Worm (Caenorhabditis elegans) whole organism, young adult: ENCODE data around the gene got-2.2.

ENCODE experiments used
- B0261.1 ChIP-seq: sonication (generic microtip); optimal IDR thresholded peaks from 2 replicates; lab custom pipeline; 2016; ENCODE audit warnings: mild to moderate bottlenecking, missing genetic modification characterization, moderate library complexity, missing compliant biosample characterization
- F49E8.2 ChIP-seq: sonication (generic microtip); optimal IDR thresholded peaks from 3 replicates; lab custom pipeline; 2017; ENCODE audit warnings: missing genetic modification characterization, mild to moderate bottlenecking, missing compliant biosample characterization, antibody characterized with exemption, moderate library complexity; ENCODE audit not compliant: insufficient read depth
- F57C9.4 ChIP-seq: sonication (generic microtip); optimal IDR thresholded peaks from 2 replicates; lab custom pipeline; 2017; ENCODE audit warnings: mild to moderate bottlenecking, missing genetic modification characterization, missing compliant biosample characterization
- T26A5.8 ChIP-seq: sonication (generic microtip); optimal IDR thresholded peaks from 2 replicates; lab custom pipeline; 2016; ENCODE audit warnings: missing genetic modification characterization, missing compliant biosample characterization
- Y53F4B.3 ChIP-seq: fragments of 200-800 bp; sonication (Bioruptor generic); IDR thresholded peaks from 2 replicates; pipeline ENCODE4 v1.3.6; 2022; ENCODE audit warnings: missing genetic modification reagents, missing genetic modification characterization, missing compliant biosample characterization
- Y53G8AR.9 ChIP-seq: fragments of 200-800 bp; sonication (Bioruptor generic); conservative IDR thresholded peaks from 2 replicates; pipeline ENCODE4 v1.3.6; 2022; ENCODE audit warnings: missing genetic modification reagents, missing genetic modification characterization, missing compliant biosample characterization
- Y56A3A.18 ChIP-seq: fragments of 200-800 bp; sonication (Bioruptor generic); IDR thresholded peaks from 2 replicates; pipeline ENCODE4 v1.3.6; 2022; ENCODE audit warnings: missing genetic modification reagents, missing genetic modification characterization, missing compliant biosample characterization
- akir-1 ChIP-seq: fragments of 200-800 bp; sonication (Bioruptor generic); optimal IDR thresholded peaks from 2 replicates; lab custom pipeline; 2018; ENCODE audit warnings: mild to moderate bottlenecking, missing genetic modification characterization, moderate library complexity, missing compliant biosample characterization
- atf-7 ChIP-seq: sonication (generic microtip); optimal IDR thresholded peaks from 2 replicates; lab custom pipeline; 2017; ENCODE audit warnings: mild to moderate bottlenecking, missing genetic modification characterization, missing compliant biosample characterization
- ccch-3 ChIP-seq: fragments of 200-800 bp; sonication (Bioruptor generic); optimal IDR thresholded peaks from 2 replicates; lab custom pipeline; 2018; ENCODE audit warnings: mild to moderate bottlenecking, missing genetic modification characterization, missing compliant biosample characterization
- cebp-1 ChIP-seq, 2 experiments: fragments of 200-800 bp in 1 of 2; sonication (Bioruptor generic) in 1 of 2; sonication (generic microtip) in 1 of 2; IDR thresholded peaks in 1 of 2; optimal IDR thresholded peaks in 1 of 2; 2 replicates each; pipeline versions ENCODE4 v1.3.6 to Lab custom; 2017 to 2022; ENCODE audit warnings: missing compliant biosample characterization in 2 of 2, missing genetic modification characterization in 2 of 2, mild to moderate bottlenecking in 1 of 2, missing genetic modification reagents in 1 of 2, moderate library complexity in 1 of 2
- ceh-100 ChIP-seq: fragments of 200-800 bp; sonication (Bioruptor generic); IDR thresholded peaks from 2 replicates; pipeline ENCODE4 v1.3.6; 2022; ENCODE audit warnings: missing genetic modification reagents, missing genetic modification characterization, missing compliant biosample characterization
- ceh-27 ChIP-seq: fragments of 200-800 bp; sonication (Bioruptor generic); optimal IDR thresholded peaks from 2 replicates; lab custom pipeline; 2018; ENCODE audit warnings: mild to moderate bottlenecking, missing genetic modification characterization, moderate library complexity, missing compliant biosample characterization
- chd-7 ChIP-seq: sonication (generic microtip); optimal IDR thresholded peaks from 2 replicates; lab custom pipeline; 2016; ENCODE audit warnings: mild to moderate bottlenecking, missing genetic modification characterization, moderate library complexity, missing compliant biosample characterization
- dox-1 ChIP-seq: fragments of 200-800 bp; sonication (Bioruptor generic); IDR thresholded peaks from 2 replicates; pipeline ENCODE4 v1.3.6; 2022; ENCODE audit warnings: missing genetic modification reagents, missing genetic modification characterization, missing compliant biosample characterization
- dpff-1 ChIP-seq: sonication (generic microtip); optimal IDR thresholded peaks from 2 replicates; lab custom pipeline; 2017; ENCODE audit warnings: mild to moderate bottlenecking, missing genetic modification characterization, missing compliant biosample characterization
- gei-17 ChIP-seq: fragments of 200-800 bp; sonication (Bioruptor generic); optimal IDR thresholded peaks from 2 replicates; lab custom pipeline; 2018; ENCODE audit warnings: mild to moderate bottlenecking, missing genetic modification characterization, missing compliant biosample characterization
- hlh-26 ChIP-seq: fragments of 200-800 bp; sonication (Bioruptor generic); conservative IDR thresholded peaks from 2 replicates; pipeline ENCODE4 v1.3.6; 2022; ENCODE audit warnings: missing genetic modification reagents, missing genetic modification characterization, missing compliant biosample characterization
- hsf-1 ChIP-seq: fragments of 200-800 bp; sonication (Bioruptor generic); IDR thresholded peaks from 2 replicates; pipeline ENCODE4 v1.3.6; 2022; ENCODE audit warnings: missing genetic modification reagents, missing genetic modification characterization, missing compliant biosample characterization
- lsl-1 ChIP-seq: fragments of 200-800 bp; sonication (Bioruptor generic); optimal IDR thresholded peaks from 2 replicates; lab custom pipeline; 2018; ENCODE audit warnings: mild to moderate bottlenecking, missing genetic modification characterization, moderate library complexity, missing compliant biosample characterization
- lsy-27 ChIP-seq: sonication (generic microtip); optimal IDR thresholded peaks from 2 replicates; lab custom pipeline; 2017; ENCODE audit warnings: missing genetic modification characterization, mild to moderate bottlenecking, missing compliant biosample characterization, antibody characterized with exemption, missing genotype, borderline replicate concordance; ENCODE audit not compliant: insufficient read depth
- nfya-1 ChIP-seq: sonication (generic microtip); optimal IDR thresholded peaks from 2 replicates; lab custom pipeline; 2017; ENCODE audit warnings: antibody characterized with exemption, missing compliant biosample characterization, missing genetic modification characterization, borderline replicate concordance; ENCODE audit not compliant: insufficient read depth
- nhr-80 ChIP-seq: sonication (generic microtip); optimal IDR thresholded peaks from 2 replicates; lab custom pipeline; 2016; ENCODE audit warnings: missing genetic modification characterization, missing compliant biosample characterization
- nhr-90 ChIP-seq: sonication (generic microtip); optimal IDR thresholded peaks from 2 replicates; lab custom pipeline; 2016; ENCODE audit warnings: missing genotype, mild to moderate bottlenecking, missing genetic modification characterization, missing compliant biosample characterization
- pbrm-1 ChIP-seq: fragments of 200-800 bp; sonication (Bioruptor generic); IDR thresholded peaks from 2 replicates; pipeline ENCODE4 v1.3.6; 2022; ENCODE audit warnings: missing genetic modification reagents, missing genetic modification characterization, missing compliant biosample characterization
- pha-4 ChIP-seq: fragments of 150-350 bp; sonication (generic microtip); optimal IDR thresholded peaks from 2 replicates; lab custom pipeline; 2014; ENCODE audit warnings: missing biosample characterization, missing genetic modification reagents, missing genetic modification characterization
- rcor-1 ChIP-seq: fragments of 200-800 bp; sonication (Bioruptor generic); IDR thresholded peaks from 2 replicates; pipeline ENCODE4 v1.3.6; 2022; ENCODE audit warnings: missing genetic modification reagents, missing genetic modification characterization, missing compliant biosample characterization
- sdz-38 ChIP-seq: sonication (generic microtip); optimal IDR thresholded peaks from 2 replicates; lab custom pipeline; 2016; ENCODE audit warnings: missing genotype, missing genetic modification characterization, missing compliant biosample characterization
- snpc-1.1 ChIP-seq: sonication (generic microtip); optimal IDR thresholded peaks from 2 replicates; lab custom pipeline; 2017; ENCODE audit warnings: missing genetic modification characterization, mild to moderate bottlenecking, missing compliant biosample characterization, antibody characterized with exemption, moderate library complexity, missing genotype, missing genetic modification reagents; ENCODE audit not compliant: insufficient read depth
- sptf-2 ChIP-seq: fragments of 200-800 bp; sonication (Bioruptor generic); optimal IDR thresholded peaks from 2 replicates; lab custom pipeline; 2018; ENCODE audit warnings: mild to moderate bottlenecking, missing genetic modification characterization, missing compliant biosample characterization
- tbx-9 ChIP-seq: sonication (generic microtip); optimal IDR thresholded peaks from 2 replicates; lab custom pipeline; 2016; ENCODE audit warnings: borderline replicate concordance, missing genetic modification characterization, inconsistent platforms, missing compliant biosample characterization
- unc-62 ChIP-seq: fragments of 150-350 bp; optimal IDR thresholded peaks from 2 replicates; lab custom pipeline; 2014; ENCODE audit warnings: missing biosample characterization, missing genetic modification reagents, missing genetic modification characterization
- ztf-25 ChIP-seq: fragments of 200-800 bp; sonication (Bioruptor generic); IDR thresholded peaks from 2 replicates; pipeline ENCODE4 v1.3.6; 2022; ENCODE audit warnings: missing genetic modification reagents, missing genetic modification characterization, missing compliant biosample characterization
- ztf-3 ChIP-seq: fragments of 200-800 bp; sonication (Bioruptor generic); optimal IDR thresholded peaks from 2 replicates; lab custom pipeline; 2018; ENCODE audit warnings: mild to moderate bottlenecking, missing genetic modification characterization, missing compliant biosample characterization
- ztf-6 ChIP-seq: fragments of 200-800 bp; sonication (Bioruptor generic); IDR thresholded peaks from 2 replicates; pipeline ENCODE4 v1.3.6; 2022; ENCODE audit warnings: missing genetic modification reagents, missing genetic modification characterization, missing compliant biosample characterization

The got-2.2 gene

DNA sequence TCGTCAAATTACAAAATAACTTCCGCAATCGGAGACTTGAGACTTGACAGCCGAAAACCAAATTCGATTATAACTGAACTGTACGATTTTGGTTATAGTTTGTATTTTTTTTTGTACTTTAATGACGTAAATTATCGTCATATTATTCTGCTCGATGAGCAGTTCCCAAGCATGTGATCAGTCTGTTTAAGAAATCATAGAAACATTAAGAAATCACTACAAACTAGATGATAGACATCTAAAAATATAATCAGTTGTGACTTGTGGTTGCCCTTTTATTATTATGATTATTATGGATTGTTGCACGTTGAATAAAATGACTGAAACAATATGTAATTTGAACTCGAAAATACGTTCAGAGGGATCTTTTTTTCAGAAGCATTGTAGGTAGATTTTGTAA lies 33.5 kb downstream of the got-2.2 start:
- TF ChIP-seq sdz-38 (tag; lab: Kevin White, UChicago) (no peak), B0261.1 (tag; lab: Kevin White, UChicago) (no peak), F49E8.2 (tag; lab: Kevin White, UChicago) (no peak), dpff-1 (tag; lab: Kevin White, UChicago) (no peak), F57C9.4 (tag; lab: Kevin White, UChicago) (no peak), pha-4 (tag; lab: Kevin White, UChicago) (no peak), lsl-1 (GFP tag; lab: Kevin White, UChicago) (no peak), gei-17 (GFP tag; lab: Kevin White, UChicago) (no peak), ceh-27 (GFP tag; lab: Kevin White, UChicago) (no peak), hsf-1 (GFP tag; lab: Robert Waterston, UW) (no peak), rcor-1 (GFP tag; lab: Robert Waterston, UW) (no peak), atf-7 (tag; lab: Kevin White, UChicago) (no peak), cebp-1 (GFP tag; IDR thresholded peaks at IDR 0.05; lab: Robert Waterston, UW) (0 out of 2 replicates have a peak, but pooled peaks have one; percentile 8), cebp-1 (tag; optimal IDR thresholded peaks at IDR 0.05; lab: Kevin White, UChicago) (no peak), sptf-2 (GFP tag; lab: Kevin White, UChicago) (no peak), snpc-1.1 (tag; lab: Kevin White, UChicago) (no peak), lsy-27 (tag; lab: Kevin White, UChicago) (no peak), Y53G8AR.9 (GFP tag; lab: Robert Waterston, UW) (no peak), nfya-1 (tag; lab: Kevin White, UChicago) (no peak), nhr-80 (tag; lab: Kevin White, UChicago) (peak; percentile 41), tbx-9 (tag; lab: Kevin White, UChicago) (no peak), unc-62 (GFP tag; lab: Kevin White, UChicago) (peak; percentile 43), pbrm-1 (GFP tag; lab: Robert Waterston, UW) (no peak), T26A5.8 (tag; lab: Kevin White, UChicago) (no peak), ceh-100 (GFP tag; lab: Robert Waterston, UW) (no peak)

DNA sequence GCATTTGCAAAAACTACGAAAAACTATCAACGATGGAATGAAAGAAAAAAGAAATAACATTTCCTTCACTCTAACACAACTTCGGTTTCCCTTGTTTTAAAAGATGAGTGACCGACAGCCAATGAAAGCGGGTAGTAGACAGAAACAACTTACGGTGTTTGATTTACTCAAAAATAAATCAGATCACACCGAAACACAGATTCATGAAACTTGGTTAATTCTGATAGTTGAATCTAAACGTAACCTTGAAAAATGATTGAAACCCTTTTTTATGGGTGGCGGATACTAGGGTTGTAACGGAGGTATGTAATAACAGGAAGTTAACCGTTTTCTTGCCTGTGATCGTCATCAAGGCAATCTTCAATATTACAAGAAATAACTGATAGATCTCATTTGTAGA lies 34.6 kb downstream of the got-2.2 start:
- TF ChIP-seq akir-1 (GFP tag; lab: Kevin White, UChicago) = no peak
- no peak for TF ChIP-seq gei-17 (GFP tag; lab: Kevin White, UChicago)
- no peak for TF ChIP-seq Y56A3A.18 (GFP tag; lab: Robert Waterston, UW)
- TF ChIP-seq ccch-3 (GFP tag; lab: Kevin White, UChicago) = no peak
- TF ChIP-seq chd-7 = no peak
- no peak for TF ChIP-seq unc-62 (GFP tag; lab: Kevin White, UChicago)
- TF ChIP-seq nhr-90 (tag; lab: Kevin White, UChicago) = no peak
- TF ChIP-seq dox-1 = no peak
- TF ChIP-seq pha-4 (tag; lab: Kevin White, UChicago) = no peak
- TF ChIP-seq F49E8.2 (tag; lab: Kevin White, UChicago) = no peak
- no peak for TF ChIP-seq Y53G8AR.9 (GFP tag; lab: Robert Waterston, UW)
- TF ChIP-seq nhr-80 (tag; lab: Kevin White, UChicago) = no peak
- TF ChIP-seq ztf-25 = no peak
- TF ChIP-seq hlh-26 (GFP tag; lab: Robert Waterston, UW) = no peak
- no peak for TF ChIP-seq ztf-6 (GFP tag; lab: Robert Waterston, UW)
- no peak for TF ChIP-seq ceh-27 (GFP tag; lab: Kevin White, UChicago)
- TF ChIP-seq lsl-1 (GFP tag; lab: Kevin White, UChicago) = no peak

DNA sequence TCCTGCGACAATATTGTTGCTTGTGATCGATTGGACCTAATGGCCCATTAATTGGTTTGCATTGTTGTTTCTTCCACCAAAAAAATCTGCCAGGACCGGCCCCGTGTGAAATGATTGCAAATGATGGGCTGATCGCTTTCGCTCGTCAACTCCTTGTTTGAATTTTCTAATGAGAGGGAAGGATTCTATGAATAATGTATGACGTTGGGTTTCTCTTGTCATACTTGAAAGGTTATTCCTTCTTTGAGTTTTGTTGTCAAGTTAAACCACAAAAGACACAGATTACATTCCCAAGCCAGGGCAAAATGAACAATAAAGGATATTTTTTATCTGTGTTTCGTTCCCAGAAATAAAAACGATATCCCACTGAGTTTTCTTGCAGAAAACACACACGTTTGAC lies 35.9 kb downstream of the got-2.2 start:
- TF ChIP-seq Y53F4B.3 (GFP tag; lab: Robert Waterston, UW) = no peak
- TF ChIP-seq ztf-3 = no peak
